Worm (Caenorhabditis elegans) whole organism, young adult: Measurements from ENCODE around the gene Y43F8C.23.

Experiments used
- B0035.1 ChIP-seq: sonication (generic microtip); optimal IDR thresholded peaks from 2 replicates; lab custom pipeline; 2016; ENCODE audit warnings: missing genetic modification characterization, mild to moderate bottlenecking, missing compliant biosample characterization, missing genotype, missing genetic modification reagents
- C17E4.6 ChIP-seq: fragments of 200-800 bp; sonication (Bioruptor generic); IDR thresholded peaks from 2 replicates; pipeline ENCODE4 v1.3.6; 2022; ENCODE audit warnings: missing genetic modification reagents, missing genetic modification characterization, missing compliant biosample characterization
- F22D6.2 ChIP-seq: sonication (generic microtip); optimal IDR thresholded peaks from 2 replicates; lab custom pipeline; 2016; ENCODE audit warnings: mild to moderate bottlenecking, missing genetic modification characterization, missing compliant biosample characterization
- F23B12.7 ChIP-seq: sonication (generic microtip); optimal IDR thresholded peaks from 2 replicates; lab custom pipeline; 2017; ENCODE audit warnings: missing genetic modification characterization, mild to moderate bottlenecking, missing compliant biosample characterization, antibody characterized with exemption, moderate library complexity; ENCODE audit not compliant: insufficient read depth
- F33H1.4 ChIP-seq: fragments of 200-800 bp; sonication (Bioruptor generic); IDR thresholded peaks from 2 replicates; pipeline ENCODE4 v1.3.6; 2022; ENCODE audit warnings: missing genetic modification reagents, missing genetic modification characterization, missing compliant biosample characterization
- T26A5.8 ChIP-seq: sonication (generic microtip); optimal IDR thresholded peaks from 2 replicates; lab custom pipeline; 2016; ENCODE audit warnings: missing genetic modification characterization, missing compliant biosample characterization
- Y53F4B.3 ChIP-seq: fragments of 200-800 bp; sonication (Bioruptor generic); IDR thresholded peaks from 2 replicates; pipeline ENCODE4 v1.3.6; 2022; ENCODE audit warnings: missing genetic modification reagents, missing genetic modification characterization, missing compliant biosample characterization
- Y79H2A.3 ChIP-seq: fragments of 200-800 bp; sonication (Bioruptor generic); conservative IDR thresholded peaks from 2 replicates; pipeline ENCODE4 v1.3.6; 2022; ENCODE audit warnings: missing genetic modification reagents, missing genetic modification characterization, missing compliant biosample characterization
- attf-6 ChIP-seq: fragments of 200-800 bp; sonication (Bioruptor generic); IDR thresholded peaks from 2 replicates; pipeline ENCODE4 v1.3.6; 2022; ENCODE audit warnings: missing genetic modification reagents, missing genetic modification characterization, missing compliant biosample characterization
- cebp-2 ChIP-seq: fragments of 200-800 bp; sonication (Bioruptor generic); IDR thresholded peaks from 2 replicates; pipeline ENCODE4 v1.3.6; 2022; ENCODE audit warnings: missing genetic modification characterization, missing compliant biosample characterization
- ceh-27 ChIP-seq: fragments of 200-800 bp; sonication (Bioruptor generic); optimal IDR thresholded peaks from 2 replicates; lab custom pipeline; 2018; ENCODE audit warnings: mild to moderate bottlenecking, missing genetic modification characterization, moderate library complexity, missing compliant biosample characterization
- dpff-1 ChIP-seq: sonication (generic microtip); optimal IDR thresholded peaks from 2 replicates; lab custom pipeline; 2017; ENCODE audit warnings: mild to moderate bottlenecking, missing genetic modification characterization, missing compliant biosample characterization
- egrh-3 ChIP-seq: fragments of 200-800 bp; sonication (Bioruptor generic); IDR thresholded peaks from 2 replicates; pipeline ENCODE4 v1.3.6; 2022; ENCODE audit warnings: missing genetic modification reagents, missing genetic modification characterization, missing compliant biosample characterization
- fkh-3 ChIP-seq: sonication (generic microtip); optimal IDR thresholded peaks from 2 replicates; lab custom pipeline; 2016; ENCODE audit warnings: mild to moderate bottlenecking, missing genetic modification characterization, missing compliant biosample characterization
- hmg-1.2 ChIP-seq: fragments of 200-800 bp; sonication (Bioruptor generic); IDR thresholded peaks from 2 replicates; pipeline ENCODE4 v1.3.6; 2022; ENCODE audit warnings: missing genetic modification reagents, missing genetic modification characterization, missing compliant biosample characterization
- let-526 ChIP-seq: fragments of 200-800 bp; sonication (Bioruptor generic); IDR thresholded peaks from 2 replicates; pipeline ENCODE4 v1.3.6; 2022; ENCODE audit warnings: missing genetic modification reagents, missing genetic modification characterization, missing compliant biosample characterization
- let-607 ChIP-seq, 2 experiments: fragments of 200-800 bp in 1 of 2; sonication (Bioruptor generic) in 1 of 2; sonication (generic microtip) in 1 of 2; optimal IDR thresholded peaks; 2 replicates each; lab custom pipeline; 2016 to 2018; ENCODE audit warnings: mild to moderate bottlenecking in 2 of 2, missing compliant biosample characterization in 2 of 2, missing genetic modification characterization in 2 of 2, moderate library complexity in 2 of 2, missing genotype in 1 of 2
- lin-26 ChIP-seq: fragments of 200-800 bp; sonication (Bioruptor generic); IDR thresholded peaks from 2 replicates; pipeline ENCODE4 v1.3.6; 2022; ENCODE audit warnings: missing genetic modification reagents, missing genetic modification characterization, missing compliant biosample characterization
- lsl-1 ChIP-seq: fragments of 200-800 bp; sonication (Bioruptor generic); optimal IDR thresholded peaks from 2 replicates; lab custom pipeline; 2018; ENCODE audit warnings: mild to moderate bottlenecking, missing genetic modification characterization, moderate library complexity, missing compliant biosample characterization
- madf-3 ChIP-seq: fragments of 200-800 bp; sonication (Bioruptor generic); IDR thresholded peaks from 2 replicates; pipeline ENCODE4 v1.3.6; 2022; ENCODE audit warnings: missing genetic modification reagents, missing genetic modification characterization, missing compliant biosample characterization
- madf-6 ChIP-seq: fragments of 200-800 bp; sonication (Bioruptor generic); IDR thresholded peaks from 2 replicates; pipeline ENCODE4 v1.3.6; 2022; ENCODE audit warnings: missing genetic modification reagents, missing genetic modification characterization, missing compliant biosample characterization
- mcd-1 ChIP-seq: fragments of 200-800 bp; sonication (Bioruptor generic); IDR thresholded peaks from 2 replicates; pipeline ENCODE4 v1.3.6; 2022; ENCODE audit warnings: missing genetic modification reagents, missing genetic modification characterization, missing compliant biosample characterization
- nfya-1 ChIP-seq: sonication (generic microtip); optimal IDR thresholded peaks from 2 replicates; lab custom pipeline; 2017; ENCODE audit warnings: antibody characterized with exemption, missing compliant biosample characterization, missing genetic modification characterization, borderline replicate concordance; ENCODE audit not compliant: insufficient read depth
- nhr-120 ChIP-seq: fragments of 200-800 bp; sonication (Bioruptor generic); IDR thresholded peaks from 2 replicates; pipeline ENCODE4 v1.3.6; 2022; ENCODE audit warnings: missing genetic modification characterization, missing compliant biosample characterization
- nhr-80 ChIP-seq: sonication (generic microtip); optimal IDR thresholded peaks from 2 replicates; lab custom pipeline; 2016; ENCODE audit warnings: missing genetic modification characterization, missing compliant biosample characterization
- pha-4 ChIP-seq: fragments of 150-350 bp; sonication (generic microtip); optimal IDR thresholded peaks from 2 replicates; lab custom pipeline; 2014; ENCODE audit warnings: missing biosample characterization, missing genetic modification reagents, missing genetic modification characterization
- somi-1 ChIP-seq: fragments of 200-800 bp; sonication (Bioruptor generic); optimal IDR thresholded peaks from 2 replicates; lab custom pipeline; 2018; ENCODE audit warnings: mild to moderate bottlenecking, missing genetic modification characterization, missing compliant biosample characterization
- tbp1 ChIP-seq: fragments of 200-800 bp; sonication (Bioruptor generic); optimal IDR thresholded peaks from 2 replicates; lab custom pipeline; 2018; ENCODE audit warnings: mild to moderate bottlenecking, missing genetic modification characterization, missing compliant biosample characterization
- zfh-2 ChIP-seq: fragments of 200-800 bp; sonication (Bioruptor generic); conservative IDR thresholded peaks from 2 replicates; pipeline ENCODE4 v1.3.6; 2022; ENCODE audit warnings: missing genetic modification reagents, missing genetic modification characterization, missing compliant biosample characterization
- ztf-18 ChIP-seq: sonication (generic microtip); optimal IDR thresholded peaks from 2 replicates; lab custom pipeline; 2016; ENCODE audit warnings: missing genotype, mild to moderate bottlenecking, missing genetic modification characterization, missing compliant biosample characterization
- ztf-25 ChIP-seq: fragments of 200-800 bp; sonication (Bioruptor generic); IDR thresholded peaks from 2 replicates; pipeline ENCODE4 v1.3.6; 2022; ENCODE audit warnings: missing genetic modification reagents, missing genetic modification characterization, missing compliant biosample characterization

Y43F8C.23 gene

DNA sequence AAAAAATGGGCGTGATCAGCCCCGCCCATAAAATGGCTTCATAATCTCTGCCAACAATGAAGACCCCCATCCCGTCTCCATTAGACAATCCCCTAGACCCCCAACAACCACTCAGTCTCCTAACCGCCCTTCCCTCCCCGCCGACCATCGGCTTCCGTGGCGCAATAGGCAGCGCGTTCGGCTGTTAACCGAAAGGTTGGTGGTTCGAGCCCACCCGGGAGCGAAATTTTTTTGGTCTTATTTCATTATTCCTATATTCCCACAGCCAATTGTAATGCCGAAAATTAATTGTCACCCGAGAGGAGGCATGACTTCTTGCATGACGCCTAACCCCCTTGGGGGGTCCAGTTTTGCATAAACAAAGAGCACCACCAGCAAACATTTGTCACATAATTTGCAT lies 11.3 kb upstream of the Y43F8C.23 start (continued):
- peak; percentile 32 for TF ChIP-seq ztf-18 (tag; lab: Kevin White, UChicago)
- peak; percentile 39; the same call in 1 of the 2 replicates for TF ChIP-seq egrh-3 (GFP tag; lab: Robert Waterston, UW)
- no peak for TF ChIP-seq F22D6.2 (tag; lab: Kevin White, UChicago)
- TF ChIP-seq fkh-3 (tag; lab: Kevin White, UChicago): no peak
- TF ChIP-seq lsl-1: peak; percentile 3
- no peak for TF ChIP-seq dpff-1 (tag; lab: Kevin White, UChicago)
- no peak for TF ChIP-seq Y53F4B.3
- TF ChIP-seq lin-26 (GFP tag; lab: Robert Waterston, UW): 0 out of 2 replicates have a peak, but pooled peaks have one; percentile 68
- TF ChIP-seq hmg-1.2 (GFP tag; lab: Robert Waterston, UW): peak; percentile 69
- TF ChIP-seq madf-3 (GFP tag; lab: Robert Waterston, UW): peak; percentile 65; the same call in 1 of the 2 replicates
- no peak for TF ChIP-seq C17E4.6 (GFP tag; lab: Robert Waterston, UW)

DNA sequence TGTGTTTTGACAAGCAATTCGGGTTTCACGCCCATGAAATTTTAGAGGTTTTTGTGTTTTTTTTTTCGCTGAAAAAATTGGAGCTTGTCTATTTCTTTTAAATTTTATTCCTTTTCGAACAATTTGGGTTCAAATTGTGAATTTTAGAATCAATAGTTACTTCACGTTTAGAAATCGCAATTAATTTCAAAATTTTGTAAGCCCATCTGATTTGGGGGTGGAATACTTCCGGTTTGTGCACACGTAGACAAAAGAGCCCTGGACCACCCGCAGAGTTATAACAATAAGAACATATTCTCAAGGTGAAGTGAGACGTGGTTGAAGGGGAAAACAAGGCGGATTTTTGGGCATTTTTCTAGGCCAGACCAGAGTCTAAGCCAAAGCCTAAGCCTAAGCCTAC lies 7.7 kb upstream of the Y43F8C.23 start, which contains the start of gene Y116F11A.6:
Gene Y116F11A.6, plus strand, starts transcription at position 301 of the 400 bp plus-strand sequence.
- TF ChIP-seq nhr-120 (GFP tag; lab: Robert Waterston, UW): no peak
- TF ChIP-seq B0035.1 (tag; lab: Kevin White, UChicago): no peak
- TF ChIP-seq somi-1 (GFP tag; lab: Kevin White, UChicago): no peak

ce11 chrV:19718660-19719059 lies 7.1 kb upstream of the Y43F8C.23 start:
- TF ChIP-seq ceh-27 (GFP tag; lab: Kevin White, UChicago) (no peak), F33H1.4 (GFP tag; lab: Robert Waterston, UW) (no peak), F23B12.7 (tag; lab: Kevin White, UChicago) (no peak), fkh-3 (tag; lab: Kevin White, UChicago) (no peak), attf-6 (GFP tag; lab: Robert Waterston, UW) (no peak), Y79H2A.3 (GFP tag; lab: Robert Waterston, UW) (no peak), madf-6 (GFP tag; lab: Robert Waterston, UW) (no peak), let-607 (tag; optimal IDR thresholded peaks at IDR 0.05; lab: Kevin White, UChicago) (no peak), zfh-2 (no peak), ztf-25 (GFP tag; lab: Robert Waterston, UW) (no peak), cebp-2 (GFP tag; lab: Robert Waterston, UW) (no peak), pha-4 (tag; lab: Kevin White, UChicago) (no peak), T26A5.8 (tag; lab: Kevin White, UChicago) (no peak), nfya-1 (tag; lab: Kevin White, UChicago) (no peak)
- TF ChIP-seq, all 124 proteins: peak for 0

ce11 chrV:19717933-19718332 lies 6.4 kb upstream of the Y43F8C.23 start:
- TF ChIP-seq let-526 (GFP tag; lab: Robert Waterston, UW): no peak
- peak; percentile 23 for TF ChIP-seq nhr-80 (tag; lab: Kevin White, UChicago)
- no peak for TF ChIP-seq mcd-1 (GFP tag; lab: Robert Waterston, UW)

ce11 chrV:19715847-19716246 lies 4.3 kb upstream of the Y43F8C.23 start, which contains the start of gene Y43F8C.17:
Y43F8C.17 (plus strand) TSS chrV:19716147.
- TF ChIP-seq cebp-2 (GFP tag; lab: Robert Waterston, UW): 0 out of 2 replicates have a peak, but pooled peaks have one; percentile 43
- no peak for TF ChIP-seq tbp1 (GFP tag; lab: Kevin White, UChicago)
